Worm (Caenorhabditis elegans) whole organism, late embryonic: ENCODE data around the gene E01G4.5.

Source experiments
- ahr-1 ChIP-seq: sonication (generic microtip); optimal IDR thresholded peaks from 2 replicates; lab custom pipeline; 2016; ENCODE audit warnings: missing genetic modification characterization, missing compliant biosample characterization
- ceh-24 ChIP-seq: sonication (generic microtip); optimal IDR thresholded peaks from 2 replicates; lab custom pipeline; 2016; ENCODE audit warnings: mild to moderate bottlenecking, missing genetic modification characterization, missing compliant biosample characterization
- ceh-48 ChIP-seq: sonication (generic microtip); optimal IDR thresholded peaks from 2 replicates; lab custom pipeline; 2016; ENCODE audit warnings: missing genetic modification characterization, inconsistent platforms, missing compliant biosample characterization
- fkh-10 ChIP-seq: fragments of 150-350 bp; optimal IDR thresholded peaks from 2 replicates; lab custom pipeline; 2014; ENCODE audit warnings: missing biosample characterization, missing genetic modification reagents, missing genetic modification characterization
- hlh-13 ChIP-seq: fragments of 200-800 bp; sonication (Bioruptor generic); optimal IDR thresholded peaks from 2 replicates; lab custom pipeline; 2018; ENCODE audit warnings: mild to moderate bottlenecking, missing genetic modification characterization, missing compliant biosample characterization
- nhr-11 ChIP-seq: fragments of 150-350 bp; optimal IDR thresholded peaks from 2 replicates; lab custom pipeline; 2014; ENCODE audit warnings: missing biosample characterization, missing genetic modification characterization
- pag-3 ChIP-seq: sonication (generic microtip); optimal IDR thresholded peaks from 2 replicates; lab custom pipeline; 2016; ENCODE audit warnings: missing compliant biosample characterization, missing genetic modification characterization, borderline replicate concordance

ce11 chrII:13467838-13468389, 4.3 kb upstream of the E01G4.5 start:
- no peak for TF ChIP-seq ceh-24 (tag; lab: Kevin White, UChicago)
- no peak for TF ChIP-seq fkh-10
- no peak for TF ChIP-seq ahr-1 (tag; lab: Kevin White, UChicago)
- TF ChIP-seq ceh-48 (tag; lab: Kevin White, UChicago): no peak
- no peak for TF ChIP-seq nhr-11 (tag; lab: Kevin White, UChicago)
- TF ChIP-seq hlh-13 (GFP tag; lab: Kevin White, UChicago): no peak
- TF ChIP-seq pag-3 (tag; lab: Kevin White, UChicago): no peak
